Fruit fly (Drosophila melanogaster): ENCODE results near the gene CG15765.
A peak's percentile ranks its signal among the peaks of the same experiment; 100 is the strongest.

The CG15765 gene

dm6 chrX:5783260-5784040, 34.9 kb upstream of the CG15765 start (continued):
- TF ChIP-seq CG12219 (GFP tag; optimal IDR thresholded peaks at IDR 0.05) (peak; percentile 36), Aef1 (GFP tag; IDR thresholded peaks at IDR 0.05) (no peak), tin (GFP tag; optimal IDR thresholded peaks at IDR 0.05) (peak; percentile 35), gro (GFP tag; optimal IDR thresholded peaks at IDR 0.05) (no peak), CG31388 (GFP tag; optimal IDR thresholded peaks at IDR 0.05) (no peak), CG10959 (GFP tag; IDR thresholded peaks at IDR 0.05) (no peak), lilli (GFP tag; optimal IDR thresholded peaks at IDR 0.05) (peak; percentile 10), CG4617 (GFP tag; optimal IDR thresholded peaks at IDR 0.05; ENCODE audit: borderline replicate concordance) (no peak), Chrac-16 (GFP tag; optimal IDR thresholded peaks at IDR 0.05) (peak; percentile 27), CG12391 (tag; optimal IDR thresholded peaks at IDR 0.05) (peak; percentile 45), sima (GFP tag; optimal IDR thresholded peaks at IDR 0.05) (no peak), az2 (GFP tag; optimal IDR thresholded peaks at IDR 0.05) (peak; percentile 47), gcm (GFP tag; optimal IDR thresholded peaks at IDR 0.05) (peak; percentile 2), CG6254 (GFP tag; optimal IDR thresholded peaks at IDR 0.05) (peak; percentile 30), aop (GFP tag; IDR thresholded peaks at IDR 0.05) (no peak), nmo (GFP tag; optimal IDR thresholded peaks at IDR 0.05) (peak; percentile 57), CG14050 (GFP tag; IDR thresholded peaks at IDR 0.05) (no peak), CG11695 (GFP tag; IDR thresholded peaks at IDR 0.05) (peak; percentile 15; the same call in 1 of the 3 replicates), CG12659 (GFP tag; optimal IDR thresholded peaks at IDR 0.05) (peak; percentile 14), nerfin-2 (GFP tag; IDR thresholded peaks at IDR 0.05; ENCODE audit: partially characterized antibody) (no peak), usp (GFP tag; optimal IDR thresholded peaks at IDR 0.05) (no peak), pnt (GFP tag; optimal IDR thresholded peaks at IDR 0.05) (peak; percentile 22), bab2 (GFP tag; optimal IDR thresholded peaks at IDR 0.05) (no peak), gem (tag; optimal IDR thresholded peaks at IDR 0.05) (peak; percentile 69), CG16863 (GFP tag; optimal IDR thresholded peaks at IDR 0.05) (peak; percentile 4), Bdp1 (GFP tag; optimal IDR thresholded peaks at IDR 0.05) (no peak), sens-2 (GFP tag; IDR thresholded peaks at IDR 0.05) (peak; percentile 54; the same call in 1 of the 2 replicates), D19B (GFP tag; optimal IDR thresholded peaks at IDR 0.05) (no peak), ci (GFP tag; IDR thresholded peaks at IDR 0.05) (peak; percentile 69), CG3163 (GFP tag; optimal IDR thresholded peaks at IDR 0.05) (no peak), sens (GFP tag) (peak; percentile 91), MBD-R2 (GFP tag; IDR thresholded peaks at IDR 0.05) (no peak), Hsf (GFP tag; optimal IDR thresholded peaks at IDR 0.05) (peak; percentile 18), fd96Cb (tag; optimal IDR thresholded peaks at IDR 0.05) (peak; percentile 50), knrl (GFP tag; IDR thresholded peaks at IDR 0.05; ENCODE audit: partially characterized antibody) (no peak), sisA (GFP tag; IDR thresholded peaks at IDR 0.05) (peak; percentile 49), trem (tag; optimal IDR thresholded peaks at IDR 0.05) (peak; percentile 9), CG16813 (GFP tag; IDR thresholded peaks at IDR 0.05; ENCODE audit: partially characterized antibody) (no peak), CG10267 (tag; optimal IDR thresholded peaks at IDR 0.05) (peak; percentile 26), CG3407 (GFP tag; optimal IDR thresholded peaks at IDR 0.05) (peak; percentile 41), CG4360 (GFP tag; IDR thresholded peaks at IDR 0.05) (0 out of 2 replicates have a peak, but pooled peaks have one; percentile 24), CG30403 (GFP tag; optimal IDR thresholded peaks at IDR 0.05) (peak; percentile 42), ind (GFP tag; optimal IDR thresholded peaks at IDR 0.05) (peak; percentile 13), Fer3 (tag; optimal IDR thresholded peaks at IDR 0.05) (no peak), Hr78 (GFP tag; optimal IDR thresholded peaks at IDR 0.05) (peak in 1 of 2 experiments; percentile 6), CG6689 (GFP tag; IDR thresholded peaks at IDR 0.05) (peak; percentile 68), Gug (GFP tag; IDR thresholded peaks at IDR 0.05) (0 out of 4 replicates have a peak, but pooled peaks have one; percentile 19), CG4707 (GFP tag; optimal IDR thresholded peaks at IDR 0.05) (peak; percentile 75), CG8281 (tag; optimal IDR thresholded peaks at IDR 0.05) (no peak)
